Worm (Caenorhabditis elegans): ENCODE results near the gene nspd-9.

- TF ChIP-seq nhr-25 (tag; optimal IDR thresholded peaks at IDR 0.05), result no peak
- TF ChIP-seq lin-15B (tag; optimal IDR thresholded peaks at IDR 0.05), result no peak
- no peak for TF ChIP-seq elt-3 (tag; optimal IDR thresholded peaks at IDR 0.05)
- no peak for TF ChIP-seq ceh-82 (tag; optimal IDR thresholded peaks at IDR 0.05)
- no peak for TF ChIP-seq hmg-11 (tag; optimal IDR thresholded peaks at IDR 0.05)
- TF ChIP-seq sea-2 (GFP tag; optimal IDR thresholded peaks at IDR 0.05), result no peak
- TF ChIP-seq mdl-1 (tag; optimal IDR thresholded peaks at IDR 0.05), result no peak
- TF ChIP-seq lin-39 (tag; optimal IDR thresholded peaks at IDR 0.05), result no peak
- no peak for TF ChIP-seq fos-1 (tag; optimal IDR thresholded peaks at IDR 0.05)
- no peak for TF ChIP-seq nhr-76 (tag; optimal IDR thresholded peaks at IDR 0.05)
- TF ChIP-seq nhr-28 (tag; optimal IDR thresholded peaks at IDR 0.05), result no peak
- TF ChIP-seq nhr-237 (tag; optimal IDR thresholded peaks at IDR 0.05), result no peak
- no peak for TF ChIP-seq snpc-4 (tag; optimal IDR thresholded peaks at IDR 0.05)
Measured at ce11 chrIII:4849739-4850138, 19.6 kb upstream of the nspd-9 start, which contains the start of gene nonu-1.

All from whole organism, L3 larva.